Worm (Caenorhabditis elegans): Measurements from ENCODE around the gene acr-24.

- TF ChIP-seq him-1 (tag; optimal IDR thresholded peaks at IDR 0.05) (no peak), dao-5 (tag; optimal IDR thresholded peaks at IDR 0.05) (no peak)
Measured at ce11 chrIV:15473588-15474271, 23.6 kb upstream of the acr-24 start, which contains the start of gene Y73F8A.26.
